Fruit fly (Drosophila melanogaster) whole organism, embryonic: ENCODE measurements around the gene PH4alphaNE3.

Source experiments
- Bgb ChIP-seq: fragments of 200-800 bp; sonication (Bioruptor generic); IDR thresholded peaks from 2 replicates; pipeline ENCODE4 v1.3.6; 2022; ENCODE audit warnings: missing biosample characterization, missing genetic modification characterization; ENCODE audit not compliant: partially characterized antibody
- C15 ChIP-seq: fragments of 200-800 bp; sonication (Bioruptor generic); IDR thresholded peaks from 3 replicates; pipeline ENCODE4 v1.3.6; 2022; ENCODE audit warnings: missing biosample characterization, missing genetic modification characterization
- CG11456 ChIP-seq: fragments of 200-800 bp; sonication (Bioruptor generic); IDR thresholded peaks from 3 replicates; pipeline ENCODE4 v1.3.6; 2022; ENCODE audit warnings: missing biosample characterization, missing genetic modification characterization
- CG12659 ChIP-seq: fragments of 200-800 bp; sonication (Bioruptor generic); optimal IDR thresholded peaks from 3 replicates; lab custom pipeline; 2017; ENCODE audit warnings: mild to moderate bottlenecking, missing biosample characterization, missing genetic modification reagents, missing genetic modification characterization
- CG14860 ChIP-seq: fragments of 200-800 bp; sonication (Bioruptor generic); IDR thresholded peaks from 3 replicates; pipeline ENCODE4 v1.3.6; 2022; ENCODE audit warnings: missing biosample characterization, missing genetic modification characterization; ENCODE audit not compliant: partially characterized antibody
- CG14965 ChIP-seq: fragments of 200-800 bp; sonication (Bioruptor generic); optimal IDR thresholded peaks from 2 replicates; lab custom pipeline; 2016; ENCODE audit warnings: missing biosample characterization, missing genetic modification characterization, borderline replicate concordance
- CG15073 ChIP-seq: fragments of 200-800 bp; sonication (Bioruptor generic); optimal IDR thresholded peaks from 2 replicates; lab custom pipeline; 2016; ENCODE audit warnings: missing biosample characterization, missing genetic modification characterization
- CG1529 ChIP-seq: fragments of 200-800 bp; sonication (Bioruptor generic); optimal IDR thresholded peaks from 3 replicates; lab custom pipeline; 2018; ENCODE audit warnings: missing biosample characterization, missing genetic modification characterization
- CG15479 ChIP-seq: fragments of 200-800 bp; sonication (Bioruptor generic); optimal IDR thresholded peaks from 3 replicates; lab custom pipeline; 2019; ENCODE audit warnings: missing biosample characterization, mild to moderate bottlenecking, missing genetic modification characterization, moderate library complexity
- CG16779 ChIP-seq: fragments of 200-800 bp; sonication (Bioruptor generic); IDR thresholded peaks from 2 replicates; pipeline ENCODE4 v1.3.6; 2022; ENCODE audit warnings: missing biosample characterization, missing genetic modification characterization
- CG16815 ChIP-seq: fragments of 200-800 bp; sonication (Bioruptor generic); optimal IDR thresholded peaks from 3 replicates; lab custom pipeline; 2017; ENCODE audit warnings: missing biosample characterization, mild to moderate bottlenecking, missing genetic modification characterization
- CG17328 ChIP-seq: fragments of 200-800 bp; sonication (Bioruptor generic); IDR thresholded peaks from 2 replicates; pipeline ENCODE4 v1.3.6; 2022; ENCODE audit warnings: missing biosample characterization, missing genetic modification characterization
- CG17359 ChIP-seq: fragments of 200-800 bp; sonication (Bioruptor generic); optimal IDR thresholded peaks from 3 replicates; lab custom pipeline; 2018; ENCODE audit warnings: missing biosample characterization, mild to moderate bottlenecking, missing genetic modification characterization, moderate library complexity
- CG17612 ChIP-seq: fragments of 200-800 bp; sonication (Bioruptor generic); IDR thresholded peaks from 2 replicates; pipeline ENCODE4 v1.3.6; 2022; ENCODE audit warnings: missing biosample characterization, missing genetic modification characterization
- CG17829 ChIP-seq: fragments of 200-800 bp; optimal IDR thresholded peaks from 2 replicates; lab custom pipeline; 2019; ENCODE audit warnings: missing biosample characterization, mild to moderate bottlenecking, missing genetic modification characterization, moderate library complexity
- CG2712 ChIP-seq: fragments of 200-800 bp; optimal IDR thresholded peaks from 3 replicates; lab custom pipeline; 2019; ENCODE audit warnings: missing biosample characterization, mild to moderate bottlenecking, missing genetic modification characterization, moderate library complexity
- CG31224 ChIP-seq: fragments of 200-800 bp; sonication (Bioruptor generic); IDR thresholded peaks from 2 replicates; pipeline ENCODE4 v1.3.6; 2022; ENCODE audit warnings: missing biosample characterization, missing genetic modification characterization
- CG42726 ChIP-seq: fragments of 200-800 bp; sonication (Bioruptor generic); IDR thresholded peaks from 2 replicates; pipeline ENCODE4 v1.3.6; 2022; ENCODE audit warnings: missing biosample characterization, missing genetic modification characterization; ENCODE audit not compliant: partially characterized antibody
- CG7745 ChIP-seq: fragments of 200-800 bp; sonication (Bioruptor generic); optimal IDR thresholded peaks from 2 replicates; lab custom pipeline; 2018; ENCODE audit warnings: missing biosample characterization, mild to moderate bottlenecking, missing genetic modification characterization, moderate library complexity
- CG8290 ChIP-seq, 3 experiments: fragments of 200-800 bp; sonication (Bioruptor generic); optimal IDR thresholded peaks; 2 replicates each; lab custom pipeline; 2016 to 2019; ENCODE audit warnings: missing biosample characterization in 3 of 3, missing genetic modification characterization in 3 of 3, mild to moderate bottlenecking in 2 of 3, moderate library complexity in 1 of 3
- Dip3 ChIP-seq: fragments of 200-800 bp; sonication (Bioruptor generic); optimal IDR thresholded peaks from 3 replicates; lab custom pipeline; 2016; ENCODE audit warnings: missing biosample characterization, missing genetic modification characterization
- Dp ChIP-seq: fragments of 200-800 bp; sonication (Bioruptor generic); optimal IDR thresholded peaks from 2 replicates; lab custom pipeline; 2018; ENCODE audit warnings: missing biosample characterization, mild to moderate bottlenecking, missing genetic modification characterization, moderate library complexity
- Elba2 ChIP-seq: fragments of 200-800 bp; sonication (Bioruptor generic); optimal IDR thresholded peaks from 3 replicates; lab custom pipeline; 2016; ENCODE audit warnings: missing biosample characterization, missing genetic modification characterization
- Ets65A ChIP-seq: fragments of 200-800 bp; sonication (Bioruptor generic); peaks from one replicate; lab custom pipeline; 2016; ENCODE audit warnings: missing biosample characterization, missing genetic modification characterization
- HHEX ChIP-seq: fragments of 200-800 bp; sonication (Bioruptor generic); optimal IDR thresholded peaks from 3 replicates; lab custom pipeline; 2017; ENCODE audit warnings: missing biosample characterization, mild to moderate bottlenecking, missing genetic modification characterization, missing genetic modification reagents
- HLH3B ChIP-seq: fragments of 200-800 bp; sonication (Bioruptor generic); IDR thresholded peaks from 2 replicates; pipeline ENCODE4 v1.3.6; 2022; ENCODE audit warnings: missing biosample characterization, missing genetic modification characterization
- HmgD ChIP-seq: fragments of 200-800 bp; sonication (Bioruptor generic); optimal IDR thresholded peaks from 3 replicates; lab custom pipeline; 2016; ENCODE audit warnings: missing biosample characterization, missing genetic modification characterization
- Med ChIP-seq: fragments of 200-800 bp; sonication (Bioruptor generic); peaks from one replicate; lab custom pipeline; 2016; ENCODE audit warnings: missing biosample characterization, missing genetic modification characterization, mild to moderate bottlenecking, inconsistent platforms, moderate library complexity
- Meics ChIP-seq: fragments of 200-800 bp; sonication (Bioruptor generic); optimal IDR thresholded peaks from 2 replicates; lab custom pipeline; 2017; ENCODE audit warnings: missing biosample characterization, mild to moderate bottlenecking, missing genetic modification characterization
- NFAT ChIP-seq: fragments of 200-800 bp; sonication (Bioruptor generic); IDR thresholded peaks from 2 replicates; pipeline ENCODE4 v1.3.6; 2022; ENCODE audit warnings: missing biosample characterization, missing genetic modification characterization
- Oaz ChIP-seq: fragments of 200-800 bp; sonication (Bioruptor generic); IDR thresholded peaks from 2 replicates; pipeline ENCODE4 v1.3.6; 2022; ENCODE audit warnings: missing biosample characterization, missing genetic modification characterization
- Tbp ChIP-seq: fragments of >200 bp; optimal IDR thresholded peaks from 2 replicates; lab custom pipeline; 2018; ENCODE audit warnings: missing biosample characterization, missing genetic modification characterization
- cg ChIP-seq: fragments of 200-800 bp; sonication (Bioruptor generic); optimal IDR thresholded peaks from 3 replicates; lab custom pipeline; 2019; ENCODE audit warnings: missing biosample characterization, mild to moderate bottlenecking, missing genetic modification characterization, moderate library complexity
- chif ChIP-seq, 2 experiments: fragments of 200-800 bp; sonication (Bioruptor generic); optimal IDR thresholded peaks; 3 replicates each; lab custom pipeline; 2016; ENCODE audit warnings: missing biosample characterization in 2 of 2, missing genetic modification characterization in 2 of 2
- chinmo ChIP-seq: fragments of 200-800 bp; sonication (Bioruptor generic); IDR thresholded peaks from 4 replicates; pipeline ENCODE4 v1.3.6; 2022; ENCODE audit warnings: missing biosample characterization, missing genetic modification characterization; ENCODE audit not compliant: partially characterized antibody
- chm ChIP-seq: fragments of 200-800 bp; sonication (Bioruptor generic); IDR thresholded peaks from 2 replicates; pipeline ENCODE4 v1.3.6; 2022; ENCODE audit warnings: missing biosample characterization, missing genetic modification characterization
- crol ChIP-seq: fragments of 200-800 bp; sonication (Bioruptor generic); IDR thresholded peaks from 2 replicates; pipeline ENCODE4 v1.3.6; 2022; ENCODE audit warnings: missing biosample characterization, missing genetic modification characterization
- disco-r ChIP-seq: fragments of 200-800 bp; sonication (Bioruptor generic); optimal IDR thresholded peaks from 2 replicates; lab custom pipeline; 2016; ENCODE audit warnings: missing biosample characterization, missing genetic modification characterization
- dmrt11E ChIP-seq: fragments of 200-800 bp; sonication (Bioruptor generic); optimal IDR thresholded peaks from 3 replicates; lab custom pipeline; 2018; ENCODE audit warnings: missing biosample characterization, mild to moderate bottlenecking, missing genetic modification characterization, moderate library complexity
- gfzf ChIP-seq: fragments of 200-800 bp; sonication (Bioruptor generic); optimal IDR thresholded peaks from 2 replicates; lab custom pipeline; 2016; ENCODE audit warnings: missing biosample characterization, mild to moderate bottlenecking, missing genetic modification characterization, moderate library complexity
- ken ChIP-seq: fragments of 200-800 bp; sonication (Bioruptor generic); IDR thresholded peaks from 3 replicates; pipeline ENCODE4 v1.3.6; 2022; ENCODE audit warnings: missing biosample characterization, missing genetic modification characterization
- lilli ChIP-seq: fragments of 200-800 bp; sonication (Bioruptor generic); optimal IDR thresholded peaks from 3 replicates; lab custom pipeline; 2016; ENCODE audit warnings: missing biosample characterization, missing genetic modification characterization
- luna ChIP-seq: fragments of 200-800 bp; sonication (Bioruptor generic); optimal IDR thresholded peaks from 2 replicates; lab custom pipeline; 2016; ENCODE audit warnings: missing biosample characterization, missing genetic modification characterization
- peb ChIP-seq: fragments of 200-800 bp; sonication (Bioruptor generic); IDR thresholded peaks from 2 replicates; pipeline ENCODE4 v1.3.6; 2022; ENCODE audit warnings: missing biosample characterization, missing genetic modification characterization
- pros ChIP-seq: fragments of 200-800 bp; sonication (Bioruptor generic); optimal IDR thresholded peaks from 3 replicates; lab custom pipeline; 2019; ENCODE audit warnings: missing biosample characterization, mild to moderate bottlenecking, missing genetic modification characterization, moderate library complexity
- ro ChIP-seq: fragments of 200-800 bp; sonication (Bioruptor generic); IDR thresholded peaks from 2 replicates; pipeline ENCODE4 v1.3.6; 2022; ENCODE audit warnings: missing biosample characterization, missing genetic modification characterization
- row ChIP-seq: fragments of 200-800 bp; sonication (Bioruptor generic); IDR thresholded peaks from 3 replicates; pipeline ENCODE4 v1.3.6; 2022; ENCODE audit warnings: missing biosample characterization, missing genetic modification characterization
- sim ChIP-seq: fragments of 200-800 bp; sonication (Bioruptor generic); IDR thresholded peaks from 2 replicates; pipeline ENCODE4 v1.3.6; 2022; ENCODE audit warnings: missing biosample characterization, missing genetic modification characterization
- toy ChIP-seq: fragments of 200-800 bp; sonication (Bioruptor generic); IDR thresholded peaks from 2 replicates; pipeline ENCODE4 v1.3.6; 2022; ENCODE audit warnings: missing biosample characterization, missing genetic modification characterization

The PH4alphaNE3 gene

DNA sequence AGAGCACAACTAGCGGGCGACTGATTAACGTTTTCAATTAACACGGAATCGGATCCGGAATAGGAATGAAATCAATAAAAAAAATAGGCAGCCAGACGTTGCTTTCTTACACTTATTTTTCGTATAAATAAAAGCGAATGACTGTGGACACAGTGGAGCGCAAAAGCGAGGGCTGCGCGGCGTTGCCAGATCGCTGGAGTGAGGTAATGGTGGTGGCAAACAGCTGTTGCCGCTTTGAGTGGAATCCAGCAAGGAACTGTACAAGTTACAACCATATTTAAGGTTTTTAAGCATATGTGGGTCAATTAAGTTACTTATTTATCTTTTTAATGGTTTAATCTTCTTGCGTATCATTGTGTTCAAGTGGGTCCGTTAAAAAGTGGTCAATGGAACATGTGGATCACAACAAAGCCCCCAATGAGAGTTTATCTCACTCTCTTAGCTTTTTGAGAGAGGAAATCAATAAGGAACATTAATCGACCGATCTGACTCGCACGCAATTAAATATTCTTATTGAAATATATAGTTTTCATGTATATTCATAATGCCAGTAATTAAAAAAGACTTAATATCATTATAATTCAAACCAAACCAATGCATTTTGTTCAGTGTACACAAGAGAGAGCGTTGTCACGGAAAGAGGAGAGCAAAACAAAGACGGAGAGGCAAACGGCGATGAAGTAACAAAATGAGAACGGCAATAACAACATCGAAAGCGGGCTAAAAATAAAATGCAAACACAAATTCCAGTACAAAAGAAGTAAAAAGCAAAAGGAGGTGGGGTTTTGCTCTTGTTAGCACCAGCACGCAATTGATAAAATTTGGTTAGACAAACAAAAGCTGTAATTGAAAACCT is 3.6 kb upstream of the PH4alphaNE3 start (continued):
- TF ChIP-seq Bgb (GFP tag; lab: Robert Waterston, UW) (no peak), sim (GFP tag; lab: Robert Waterston, UW) (peak; percentile 89), CG17612 (GFP tag; lab: Robert Waterston, UW) (peak; percentile 83), CG31224 (GFP tag; lab: Robert Waterston, UW) (peak; percentile 81), Dip3 (peak; percentile 90), CG14860 (no peak), CG15073 (GFP tag; lab: Kevin White, UChicago) (no peak), Tbp (GFP tag; lab: Kevin White, UChicago) (no peak), gfzf (GFP tag; lab: Kevin White, UChicago) (no peak), Med (peak; percentile 96), HHEX (GFP tag; lab: Kevin White, UChicago) (peak; percentile 91), chif (GFP tag; optimal IDR thresholded peaks at IDR 0.05; lab: Kevin White, UChicago) (peak; percentile 81 to 86), CG42726 (GFP tag; lab: Robert Waterston, UW) (no peak), CG2712 (peak; percentile 93), CG12659 (peak; percentile 88), Elba2 (GFP tag; lab: Kevin White, UChicago) (no peak), Dp (GFP tag; lab: Kevin White, UChicago) (no peak), HmgD (GFP tag; lab: Kevin White, UChicago) (peak; percentile 31), CG1529 (GFP tag; lab: Kevin White, UChicago) (peak; percentile 80), disco-r (GFP tag; lab: Kevin White, UChicago) (peak; percentile 76), HLH3B (peak; percentile 95), CG7745 (tag; lab: Kevin White, UChicago) (no peak), peb (GFP tag; lab: Robert Waterston, UW) (peak; percentile 86), cg (GFP tag; lab: Kevin White, UChicago) (no peak), CG14965 (GFP tag; lab: Kevin White, UChicago) (peak; percentile 43), Meics (peak; percentile 91), CG17328 (GFP tag; lab: Robert Waterston, UW) (peak; percentile 96), luna (GFP tag; lab: Kevin White, UChicago) (peak; percentile 62), lilli (GFP tag; lab: Kevin White, UChicago) (peak; percentile 93), pros (GFP tag; lab: Kevin White, UChicago) (no peak), NFAT (GFP tag; lab: Robert Waterston, UW) (peak; percentile 95), CG8290 (GFP tag; optimal IDR thresholded peaks at IDR 0.05; lab: Kevin White, UChicago) (peak; percentile 79), CG8290 (tag; optimal IDR thresholded peaks at IDR 0.05; lab: Kevin White, UChicago) (peak in 1 of 2 experiments; percentile 80), C15 (GFP tag; lab: Robert Waterston, UW) (peak; percentile 89), CG11456 (GFP tag; lab: Robert Waterston, UW) (peak; percentile 92), dmrt11E (peak; percentile 79), crol (GFP tag; lab: Robert Waterston, UW) (no peak), ro (peak; percentile 73), Oaz (GFP tag; lab: Robert Waterston, UW) (peak; percentile 88), chm (GFP tag; lab: Robert Waterston, UW) (peak; percentile 97), CG15479 (GFP tag; lab: Kevin White, UChicago) (no peak), CG17359 (tag; lab: Kevin White, UChicago) (peak; percentile 93), row (GFP tag; lab: Robert Waterston, UW) (peak; percentile 94), CG17829 (tag; lab: Kevin White, UChicago) (peak; percentile 91), ken (GFP tag; lab: Robert Waterston, UW) (peak; percentile 90), CG16815 (peak; percentile 64), chinmo (peak; percentile 52; the same call in 1 of the 4 replicates), Ets65A (GFP tag; lab: Kevin White, UChicago) (peak; percentile 94), toy (GFP tag; lab: Robert Waterston, UW) (peak; percentile 87), CG16779 (peak; percentile 87)
